Fruit fly (Drosophila melanogaster) whole organism, wandering third instar larva: ENCODE results near the gene Dr.
A peak's percentile ranks its signal among the peaks of the same experiment; 100 is the strongest.

ENCODE experiments used
- Abd-B ChIP-seq: fragments of >200 bp; optimal IDR thresholded peaks from 2 replicates; lab custom pipeline; 2017; ENCODE audit warnings: missing biosample characterization, missing genetic modification characterization
- CG32264 ChIP-seq: fragments of 200-800 bp; sonication (Bioruptor generic); optimal IDR thresholded peaks from 2 replicates; lab custom pipeline; 2016; ENCODE audit warnings: missing biosample characterization, missing genetic modification characterization
- CrebA ChIP-seq: fragments of 200-800 bp; sonication (Bioruptor generic); optimal IDR thresholded peaks from 2 replicates; lab custom pipeline; 2016; ENCODE audit warnings: missing biosample characterization, mild to moderate bottlenecking, missing genetic modification characterization, borderline replicate concordance
- Dfd ChIP-seq: fragments of >200 bp; optimal IDR thresholded peaks from 2 replicates; lab custom pipeline; 2017; ENCODE audit warnings: missing biosample characterization, missing genetic modification characterization
- Dif ChIP-seq: fragments of 200-275, 200-300 bp; sonication (Bioruptor generic); optimal IDR thresholded peaks from 2 replicates; lab custom pipeline; 2018; ENCODE audit warnings: missing biosample characterization, missing genetic modification characterization; ENCODE audit not compliant: partially characterized antibody
- HLH106 ChIP-seq: fragments of 200-800 bp; optimal IDR thresholded peaks from 3 replicates; lab custom pipeline; 2019; ENCODE audit warnings: missing biosample characterization, mild to moderate bottlenecking, missing genetic modification characterization, moderate library complexity
- Hr83 ChIP-seq: fragments of 200-300 bp; sonication (Bioruptor generic); optimal IDR thresholded peaks from 2 replicates; lab custom pipeline; 2016; ENCODE audit warnings: missing biosample characterization, mild to moderate bottlenecking, missing genetic modification characterization, moderate library complexity; ENCODE audit not compliant: poor library complexity, severe bottlenecking
- Jra ChIP-seq: sonication (Bioruptor generic); optimal IDR thresholded peaks from 2 replicates; lab custom pipeline; 2016; ENCODE audit warnings: missing biosample characterization, missing genetic modification characterization
- Mio ChIP-seq: sonication (Bioruptor generic); optimal IDR thresholded peaks from 2 replicates; lab custom pipeline; 2016; ENCODE audit warnings: missing biosample characterization, missing genetic modification characterization
- N ChIP-seq: fragments of >200 bp; optimal IDR thresholded peaks from 2 replicates; lab custom pipeline; 2018; ENCODE audit warnings: missing biosample characterization, missing external identifiers, missing genetic modification characterization
- OdsH ChIP-seq: fragments of 200-800 bp; sonication (Bioruptor generic); optimal IDR thresholded peaks from 2 replicates; lab custom pipeline; 2016; ENCODE audit warnings: missing biosample characterization, mild to moderate bottlenecking, missing genetic modification characterization
- Rel ChIP-seq, 2 experiments: fragments of 200-800 bp; sonication (Bioruptor generic) in 1 of 2; optimal IDR thresholded peaks; 2 replicates in 1 of 2; 3 replicates in 1 of 2; lab custom pipeline; 2016 to 2019; ENCODE audit warnings: mild to moderate bottlenecking in 2 of 2, missing biosample characterization in 2 of 2, missing genetic modification characterization in 2 of 2, moderate library complexity in 1 of 2
- Sp1 ChIP-seq: fragments of 200-800 bp; sonication (Bioruptor generic); optimal IDR thresholded peaks from 3 replicates; lab custom pipeline; 2019; ENCODE audit warnings: missing biosample characterization, mild to moderate bottlenecking, missing genetic modification characterization, moderate library complexity
- Vsx2 ChIP-seq: fragments of 200-300, 225-300 bp; sonication (Bioruptor generic); optimal IDR thresholded peaks from 2 replicates; lab custom pipeline; 2018; ENCODE audit warnings: missing biosample characterization, missing genetic modification characterization; ENCODE audit not compliant: partially characterized antibody
- br ChIP-seq: fragments of 200-800 bp; sonication (Bioruptor generic); optimal IDR thresholded peaks from 2 replicates; lab custom pipeline; 2016; ENCODE audit warnings: missing biosample characterization, missing genetic modification characterization
- brk ChIP-seq: fragments of 200-800 bp; sonication (Bioruptor generic); optimal IDR thresholded peaks from 2 replicates; lab custom pipeline; 2016; ENCODE audit warnings: missing biosample characterization, mild to moderate bottlenecking, missing genetic modification characterization
- dmrt93B ChIP-seq: fragments of 200-800 bp; sonication (Bioruptor generic); optimal IDR thresholded peaks from 2 replicates; lab custom pipeline; 2018; ENCODE audit warnings: missing biosample characterization, mild to moderate bottlenecking, missing genetic modification characterization
- dsf ChIP-seq: sonication (Bioruptor generic); optimal IDR thresholded peaks from 2 replicates; lab custom pipeline; 2016; ENCODE audit warnings: missing biosample characterization, missing genetic modification characterization, borderline replicate concordance
- foxo ChIP-seq, 2 experiments: fragments of 200-800 bp; sonication (Bioruptor generic); optimal IDR thresholded peaks; 2 replicates in 1 of 2; 3 replicates in 1 of 2; lab custom pipeline; 2016 to 2017; ENCODE audit warnings: missing biosample characterization in 2 of 2, missing genetic modification characterization in 2 of 2
- fru ChIP-seq: fragments of 200-800 bp; sonication (Bioruptor generic); optimal IDR thresholded peaks from 3 replicates; lab custom pipeline; 2016; ENCODE audit warnings: missing biosample characterization, mild to moderate bottlenecking, missing genetic modification characterization
- jim ChIP-seq: fragments of 175-275, 200-325 bp; sonication (Bioruptor generic); optimal IDR thresholded peaks from 2 replicates; lab custom pipeline; 2016; ENCODE audit warnings: missing biosample characterization, mild to moderate bottlenecking, missing genetic modification characterization
- lola ChIP-seq: fragments of >200 bp; optimal IDR thresholded peaks from 2 replicates; lab custom pipeline; 2017; ENCODE audit warnings: missing biosample characterization, missing genetic modification characterization
- psq ChIP-seq: fragments of 200-800 bp; sonication (Bioruptor generic); optimal IDR thresholded peaks from 3 replicates; lab custom pipeline; 2017; ENCODE audit warnings: missing biosample characterization, mild to moderate bottlenecking, missing genetic modification characterization, moderate library complexity
- sv ChIP-seq: fragments of 200-800 bp; sonication (Bioruptor generic); optimal IDR thresholded peaks from 3 replicates; lab custom pipeline; 2016; ENCODE audit warnings: missing biosample characterization, missing genetic modification characterization
- tai ChIP-seq: sonication (Bioruptor generic); optimal IDR thresholded peaks from 2 replicates; lab custom pipeline; 2016; ENCODE audit warnings: missing biosample characterization, missing genetic modification characterization
- woc ChIP-seq: sonication (Bioruptor generic); optimal IDR thresholded peaks from 2 replicates; lab custom pipeline; 2016; ENCODE audit warnings: missing biosample characterization, mild to moderate bottlenecking, missing genetic modification characterization

The Dr gene

DNA sequence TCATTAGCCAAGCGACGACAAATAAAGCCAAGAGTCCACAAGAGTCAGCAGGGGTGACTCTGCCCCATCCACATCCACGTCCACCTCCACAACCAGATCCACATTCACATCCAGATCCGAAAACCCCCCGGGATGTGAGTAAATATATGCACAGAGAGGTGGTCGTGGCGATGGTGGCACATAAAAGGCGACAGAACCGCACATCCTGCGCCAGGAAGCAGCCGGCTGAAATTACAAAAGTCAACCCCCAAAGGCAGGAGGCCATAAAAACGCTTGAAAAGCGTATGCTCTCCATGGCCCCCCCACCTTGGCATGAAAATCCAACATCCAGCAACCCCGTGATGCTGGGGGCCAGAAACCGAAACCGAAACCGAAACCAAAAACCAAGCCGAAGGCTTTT, 5.5 kb upstream of the Dr start:
- TF ChIP-seq CG32264 (no peak), Sp1 (GFP tag; lab: Kevin White, UChicago) (no peak), Abd-B (GFP tag; lab: Kevin White, UChicago) (no peak)

- no peak for TF ChIP-seq N (GFP tag; lab: Kevin White, UChicago)
- no peak for TF ChIP-seq woc (GFP tag; lab: Kevin White, UChicago)
- TF ChIP-seq Vsx2 (GFP tag; lab: Kevin White, UChicago): no peak
- TF ChIP-seq dsf (GFP tag; lab: Kevin White, UChicago): no peak
- TF ChIP-seq Hr83: no peak
- TF ChIP-seq brk: no peak
- no peak for TF ChIP-seq Mio (GFP tag; lab: Kevin White, UChicago)
- TF ChIP-seq lola (GFP tag; lab: Kevin White, UChicago): no peak
- no peak for TF ChIP-seq fru (GFP tag; lab: Kevin White, UChicago)
Measured at dm6 chr3R:29552830-29553583, 3.2 kb upstream of the Dr start.

- TF ChIP-seq OdsH (GFP tag; lab: Kevin White, UChicago) (no peak), Rel (GFP tag; optimal IDR thresholded peaks at IDR 0.05; lab: Kevin White, UChicago) (no peak), Rel (tag; optimal IDR thresholded peaks at IDR 0.05; lab: Kevin White, UChicago) (no peak), psq (GFP tag; lab: Kevin White, UChicago) (no peak), foxo (GFP tag; optimal IDR thresholded peaks at IDR 0.05; lab: Kevin White, UChicago) (no peak), tai (GFP tag; lab: Kevin White, UChicago) (no peak), HLH106 (tag; lab: Kevin White, UChicago) (no peak), lola (GFP tag; lab: Kevin White, UChicago) (no peak), Dfd (peak; percentile 74)
Measured at dm6 chr3R:29557555-29557954, 1.4 kb downstream of the Dr start.

DNA sequence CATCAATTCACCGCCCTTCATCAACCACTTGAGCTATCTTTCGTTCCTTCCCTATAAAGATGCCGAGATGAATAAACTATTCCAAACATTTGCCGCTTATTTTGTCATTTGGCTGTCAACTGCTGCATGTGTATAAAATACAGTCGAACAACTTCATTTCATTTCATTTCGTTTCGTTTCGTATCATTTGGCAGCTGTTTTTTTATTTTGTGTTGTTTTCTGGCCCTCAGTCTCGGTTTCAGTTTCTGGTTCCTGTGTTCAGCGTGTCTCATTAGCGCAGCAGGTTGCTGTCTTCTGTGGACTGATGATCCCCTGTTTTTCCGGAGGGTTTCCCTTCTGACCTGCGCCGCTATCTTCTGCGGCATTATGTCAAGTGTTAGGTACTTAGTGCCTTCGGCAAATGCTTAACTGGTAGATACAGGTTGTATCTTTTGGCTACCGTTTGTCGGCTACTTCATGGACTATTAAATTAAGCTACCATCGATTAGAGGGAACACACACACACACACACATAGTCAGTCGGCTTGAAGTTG, 3.3 kb downstream of the Dr start:
- no peak for TF ChIP-seq Dif (GFP tag; lab: Kevin White, UChicago)
- no peak for TF ChIP-seq Abd-B (GFP tag; lab: Kevin White, UChicago)
- no peak for TF ChIP-seq CrebA (GFP tag; lab: Kevin White, UChicago)
- TF ChIP-seq Rel (GFP tag; optimal IDR thresholded peaks at IDR 0.05; lab: Kevin White, UChicago): no peak
- TF ChIP-seq Rel (tag; optimal IDR thresholded peaks at IDR 0.05; lab: Kevin White, UChicago): no peak
- no peak for TF ChIP-seq br (GFP tag; lab: Kevin White, UChicago)
- no peak for TF ChIP-seq Dfd
- no peak for TF ChIP-seq jim
- no peak for TF ChIP-seq dmrt93B (GFP tag; lab: Kevin White, UChicago)
- no peak for TF ChIP-seq fru (GFP tag; lab: Kevin White, UChicago)
- no peak for TF ChIP-seq Mio (GFP tag; lab: Kevin White, UChicago)
- TF ChIP-seq Vsx2 (GFP tag; lab: Kevin White, UChicago): no peak
- no peak for TF ChIP-seq psq (GFP tag; lab: Kevin White, UChicago)
- no peak for TF ChIP-seq sv (GFP tag; lab: Kevin White, UChicago)
- no peak for TF ChIP-seq OdsH (GFP tag; lab: Kevin White, UChicago)
- TF ChIP-seq Jra (GFP tag; lab: Kevin White, UChicago): no peak
- no peak for TF ChIP-seq HLH106 (tag; lab: Kevin White, UChicago)
- TF ChIP-seq, all 38 proteins: peak for 0

DNA sequence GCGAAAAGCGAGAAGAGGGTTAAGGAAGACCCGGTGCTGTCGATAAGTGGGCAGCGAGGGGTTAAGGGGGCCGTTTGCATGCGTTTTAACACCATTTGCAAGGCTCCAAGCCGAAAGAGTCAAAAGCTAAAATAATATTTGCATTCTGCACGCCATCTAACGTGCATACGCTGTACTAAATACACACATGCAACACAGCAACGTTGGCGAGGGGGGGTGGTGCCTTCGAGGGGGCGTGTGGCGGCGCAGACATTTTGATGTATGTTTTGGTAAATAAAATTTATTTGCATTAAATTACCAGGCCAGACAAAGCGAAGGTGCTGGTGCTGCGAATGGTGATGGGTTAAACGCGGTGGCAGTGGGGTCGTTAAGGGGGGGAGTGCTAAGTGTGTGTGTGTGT, 4.2 kb downstream of the Dr start:
- TF ChIP-seq Dfd (peak; percentile 83), lola (GFP tag; lab: Kevin White, UChicago) (no peak)

DNA sequence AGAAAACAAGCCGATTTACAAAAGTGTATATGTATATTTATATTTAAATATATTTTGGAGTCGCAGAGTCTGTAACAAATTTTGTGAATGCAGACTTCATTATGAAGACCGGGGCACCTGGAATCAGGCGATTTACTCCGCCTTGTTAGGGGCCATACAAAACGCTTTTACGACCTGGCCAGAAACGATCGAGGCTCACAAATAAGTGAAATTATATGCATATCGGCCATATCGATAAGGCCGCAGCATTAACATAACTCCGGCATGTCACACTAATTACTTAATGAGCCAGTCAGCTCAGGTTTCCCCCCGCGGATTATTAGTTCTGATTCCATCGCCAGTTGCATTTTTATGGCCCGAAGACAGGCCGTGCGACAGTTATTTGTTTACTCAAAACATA, 6.4 kb downstream of the Dr start:
- TF ChIP-seq Dif (GFP tag; lab: Kevin White, UChicago): no peak
